Worm (Caenorhabditis elegans) whole organism, L4 larva: Measurements from ENCODE around the gene C28C12.12.
A peak's percentile ranks its signal among the peaks of the same experiment; 100 is the strongest.

Experiments
- F10B5.3 ChIP-seq: sonication (generic microtip); optimal IDR thresholded peaks from 2 replicates; lab custom pipeline; 2016; ENCODE audit warnings: mild to moderate bottlenecking, missing genetic modification characterization, missing compliant biosample characterization
- F26F4.8 ChIP-seq: fragments of 200-800 bp; sonication (Bioruptor generic); conservative IDR thresholded peaks from 2 replicates; pipeline ENCODE4 v1.3.6; 2022; ENCODE audit warnings: missing genetic modification characterization, missing compliant biosample characterization
- F37D6.2 ChIP-seq: sonication (generic microtip); optimal IDR thresholded peaks from 2 replicates; lab custom pipeline; 2016; ENCODE audit warnings: mild to moderate bottlenecking, missing genetic modification characterization, missing compliant biosample characterization
- F44E2.7 ChIP-seq: fragments of 200-800 bp; sonication (Bioruptor generic); IDR thresholded peaks from 2 replicates; pipeline ENCODE4 v2.1.2; 2022; ENCODE audit warnings: missing genetic modification characterization, missing compliant biosample characterization
- F49E8.2 ChIP-seq: sonication (generic microtip); optimal IDR thresholded peaks from 2 replicates; lab custom pipeline; 2016; ENCODE audit warnings: missing compliant biosample characterization, mild to moderate bottlenecking, missing genetic modification characterization, borderline replicate concordance
- T20F7.1 ChIP-seq: fragments of 200-800 bp; sonication (Bioruptor generic); optimal IDR thresholded peaks from 2 replicates; lab custom pipeline; 2018; ENCODE audit warnings: mild to moderate bottlenecking, missing genetic modification characterization, missing compliant biosample characterization
- T26A8.4 ChIP-seq: fragments of 200-800 bp; sonication (Bioruptor generic); IDR thresholded peaks from 2 replicates; pipeline ENCODE4 v1.3.6; 2022; ENCODE audit warnings: missing genetic modification characterization, missing compliant biosample characterization
- Y48G9A.11 ChIP-seq: fragments of 200-800 bp; sonication (Bioruptor generic); IDR thresholded peaks from 2 replicates; pipeline ENCODE4 v1.3.6; 2022; ENCODE audit warnings: missing genetic modification reagents, missing genetic modification characterization, missing compliant biosample characterization
- ZK546.5 ChIP-seq, 2 experiments: sonication (generic microtip); optimal IDR thresholded peaks; 2 replicates each; lab custom pipeline; 2017; ENCODE audit warnings: missing biosample characterization in 2 of 2, missing genetic modification characterization in 2 of 2
- aly-2 ChIP-seq: sonication (generic microtip); optimal IDR thresholded peaks from 2 replicates; lab custom pipeline; 2018; ENCODE audit warnings: missing biosample characterization, missing genetic modification characterization
- ama-1 ChIP-seq: fragments of 150-350 bp; optimal IDR thresholded peaks from 2 replicates; lab custom pipeline; 2014; ENCODE audit warnings: inconsistent platforms, mixed read lengths
- ceh-28 ChIP-seq: fragments of 150-350 bp; optimal IDR thresholded peaks from 2 replicates; lab custom pipeline; 2014; ENCODE audit warnings: missing biosample characterization, missing genetic modification reagents, missing genetic modification characterization
- ces-1 ChIP-seq: fragments of 150-350 bp; sonication (generic microtip); optimal IDR thresholded peaks from 4 replicates; lab custom pipeline; 2014; ENCODE audit warnings: missing biosample characterization, missing genetic modification reagents, missing genetic modification characterization
- cey-2 ChIP-seq: sonication (generic microtip); optimal IDR thresholded peaks from 3 replicates; lab custom pipeline; 2017; ENCODE audit warnings: missing genetic modification characterization, mild to moderate bottlenecking, missing compliant biosample characterization, antibody characterized with exemption, borderline replicate concordance; ENCODE audit not compliant: insufficient read depth
- daf-19 ChIP-seq: fragments of 200-800 bp; sonication (Bioruptor generic); conservative IDR thresholded peaks from 2 replicates; pipeline ENCODE4 v1.3.6; 2022; ENCODE audit warnings: missing genetic modification characterization, missing compliant biosample characterization
- daf-8 ChIP-seq: fragments of 200-800 bp; sonication (Bioruptor generic); IDR thresholded peaks from 2 replicates; pipeline ENCODE4 v1.3.6; 2022; ENCODE audit warnings: missing genetic modification characterization, missing compliant biosample characterization
- dmd-8 ChIP-seq: fragments of 200-800 bp; sonication (Bioruptor generic); IDR thresholded peaks from 2 replicates; pipeline ENCODE4 v1.3.6; 2022; ENCODE audit warnings: missing genetic modification characterization, missing compliant biosample characterization
- dpl-1 ChIP-seq: fragments of 150-350 bp; optimal IDR thresholded peaks from 2 replicates; lab custom pipeline; 2014; ENCODE audit warnings: missing biosample characterization, missing genetic modification reagents, missing genetic modification characterization
- fos-1 ChIP-seq: fragments of 150-350 bp; optimal IDR thresholded peaks from 2 replicates; lab custom pipeline; 2014; ENCODE audit warnings: missing biosample characterization, missing genetic modification characterization
- gei-8 ChIP-seq: fragments of 200-800 bp; sonication (Bioruptor generic); optimal IDR thresholded peaks from 2 replicates; lab custom pipeline; 2018; ENCODE audit warnings: mild to moderate bottlenecking, missing genetic modification characterization, missing compliant biosample characterization
- lin-38 ChIP-seq: fragments of 200-800 bp; sonication (Bioruptor generic); IDR thresholded peaks from 2 replicates; pipeline ENCODE4 v1.3.6; 2022; ENCODE audit warnings: missing genetic modification reagents, missing genetic modification characterization, missing compliant biosample characterization
- lir-3 ChIP-seq: sonication (generic microtip); optimal IDR thresholded peaks from 2 replicates; lab custom pipeline; 2016; ENCODE audit warnings: mild to moderate bottlenecking, missing genetic modification characterization, missing compliant biosample characterization
- lsy-2 ChIP-seq, 2 experiments: fragments of 150-350 bp in 1 of 2; sonication (generic microtip) in 1 of 2; optimal IDR thresholded peaks; 2 replicates each; lab custom pipeline; 2014 to 2017; ENCODE audit warnings: missing biosample characterization in 2 of 2, missing genetic modification characterization in 2 of 2
- mdl-1 ChIP-seq, 2 experiments: fragments of 150-350 bp in 1 of 2; sonication (generic microtip) in 1 of 2; optimal IDR thresholded peaks; 2 replicates each; lab custom pipeline; 2014 to 2017; ENCODE audit warnings: missing biosample characterization in 2 of 2, missing genetic modification characterization in 2 of 2
- mdt-29 ChIP-seq: fragments of 200-800 bp; sonication (Bioruptor generic); IDR thresholded peaks from 2 replicates; pipeline ENCODE4 v1.3.6; 2022; ENCODE audit warnings: missing genetic modification reagents, missing genetic modification characterization, missing compliant biosample characterization
- mes-2 ChIP-seq: sonication (generic microtip); optimal IDR thresholded peaks from 2 replicates; lab custom pipeline; 2016; ENCODE audit warnings: missing genotype, mild to moderate bottlenecking, missing genetic modification characterization, missing compliant biosample characterization; ENCODE audit not compliant: poor library complexity, severe bottlenecking
- nhr-11 ChIP-seq: fragments of 150-350 bp; optimal IDR thresholded peaks from 2 replicates; lab custom pipeline; 2014; ENCODE audit warnings: missing biosample characterization, missing genetic modification characterization
- nhr-237 ChIP-seq: sonication (generic microtip); optimal IDR thresholded peaks from 2 replicates; lab custom pipeline; 2017; ENCODE audit warnings: missing biosample characterization, missing genetic modification characterization
- nhr-25 ChIP-seq: sonication (generic microtip); optimal IDR thresholded peaks from 2 replicates; lab custom pipeline; 2017; ENCODE audit warnings: missing genetic modification characterization, mild to moderate bottlenecking, missing compliant biosample characterization, antibody characterized with exemption, moderate library complexity, borderline replicate concordance; ENCODE audit not compliant: insufficient read depth
- nhr-28 ChIP-seq: fragments of 150-350 bp; optimal IDR thresholded peaks from 2 replicates; lab custom pipeline; 2014; ENCODE audit warnings: missing biosample characterization, missing genetic modification characterization
- nhr-42 ChIP-seq: fragments of 200-800 bp; sonication (Bioruptor generic); IDR thresholded peaks from 2 replicates; pipeline ENCODE4 v1.3.6; 2022; ENCODE audit warnings: missing genetic modification characterization, missing compliant biosample characterization
- nhr-48 ChIP-seq: sonication (generic microtip); optimal IDR thresholded peaks from 2 replicates; lab custom pipeline; 2016; ENCODE audit warnings: mild to moderate bottlenecking, missing genetic modification characterization, missing compliant biosample characterization
- nhr-76 ChIP-seq: fragments of 150-350 bp; optimal IDR thresholded peaks from 2 replicates; lab custom pipeline; 2014; ENCODE audit warnings: missing biosample characterization, missing genetic modification characterization
- nhr-77 ChIP-seq: fragments of 150-350 bp; optimal IDR thresholded peaks from 2 replicates; lab custom pipeline; 2014; ENCODE audit warnings: missing biosample characterization, missing genetic modification characterization
- pha-4 ChIP-seq, 2 experiments: fragments of 150-350 bp in 1 of 2; fragments of 200-800 bp in 1 of 2; sonication (Bioruptor generic) in 1 of 2; IDR thresholded peaks in 1 of 2; optimal IDR thresholded peaks in 1 of 2; 2 replicates each; pipeline versions ENCODE4 v1.3.6 to Lab custom; 2014 to 2022; ENCODE audit warnings: missing genetic modification characterization in 2 of 2, missing genetic modification reagents in 2 of 2, missing biosample characterization in 1 of 2, missing compliant biosample characterization in 1 of 2
- php-3 ChIP-seq: fragments of 200-800 bp; sonication (Bioruptor generic); IDR thresholded peaks from 2 replicates; pipeline ENCODE4 v1.3.6; 2022; ENCODE audit warnings: missing genetic modification reagents, missing genetic modification characterization, missing compliant biosample characterization
- snpc-1.2 ChIP-seq: fragments of 200-800 bp; sonication (Bioruptor generic); IDR thresholded peaks from 2 replicates; pipeline ENCODE4 v1.3.6; 2022; ENCODE audit warnings: missing genetic modification reagents, missing genetic modification characterization, missing compliant biosample characterization
- tag-97 ChIP-seq: fragments of 200-800 bp; sonication (Bioruptor generic); IDR thresholded peaks from 2 replicates; pipeline ENCODE4 v1.3.6; 2022; ENCODE audit warnings: missing genetic modification characterization, missing compliant biosample characterization
- unc-130 ChIP-seq: sonication (generic microtip); optimal IDR thresholded peaks from 2 replicates; lab custom pipeline; 2016; ENCODE audit warnings: missing genetic modification reagents, missing genetic modification characterization, missing compliant biosample characterization
- unc-62 ChIP-seq, 3 experiments: fragments of 150-350 bp in 1 of 3; sonication (generic microtip); optimal IDR thresholded peaks in 2 of 3; peaks in 1 of 3; 1 replicate in 1 of 3; 2 replicates in 2 of 3; lab custom pipeline; 2014 to 2017; ENCODE audit warnings: missing biosample characterization in 3 of 3, missing genetic modification characterization in 3 of 3, missing genetic modification reagents in 3 of 3, missing genotype in 1 of 3
- vab-7 ChIP-seq: fragments of 200-800 bp; sonication (Bioruptor generic); IDR thresholded peaks from 2 replicates; pipeline ENCODE4 v1.3.6; 2022; ENCODE audit warnings: missing genetic modification reagents, missing genetic modification characterization, missing compliant biosample characterization
- zag-1 ChIP-seq: fragments of 150-350 bp; optimal IDR thresholded peaks from 2 replicates; lab custom pipeline; 2014; ENCODE audit warnings: missing biosample characterization, missing genetic modification characterization
- zfp-2 ChIP-seq: sonication (generic microtip); optimal IDR thresholded peaks from 2 replicates; lab custom pipeline; 2016; ENCODE audit warnings: mild to moderate bottlenecking, missing genetic modification characterization, missing compliant biosample characterization
- zfp-3 ChIP-seq: fragments of 200-800 bp; sonication (Bioruptor generic); conservative IDR thresholded peaks from 2 replicates; pipeline ENCODE4 v1.3.6; 2022; ENCODE audit warnings: missing genetic modification reagents, missing genetic modification characterization, missing compliant biosample characterization
- zip-2 ChIP-seq: fragments of 150-350 bp; optimal IDR thresholded peaks from 2 replicates; lab custom pipeline; 2014; ENCODE audit warnings: missing biosample characterization, missing genetic modification characterization
- ztf-7 ChIP-seq: fragments of 150-350 bp; optimal IDR thresholded peaks from 2 replicates; lab custom pipeline; 2014; ENCODE audit warnings: missing biosample characterization, missing genetic modification characterization

C28C12.12 gene

ce11 chrIV:8530042-8531027, 34.2 kb upstream of the C28C12.12 start (continued):
- TF ChIP-seq nhr-25 (tag; lab: Kevin White, UChicago) (peak; percentile 74), T26A8.4 (GFP tag; lab: Robert Waterston, UW) (peak; percentile 42; the same call in 1 of the 2 replicates), ztf-7 (no peak), gei-8 (GFP tag; lab: Kevin White, UChicago) (peak; percentile 85), php-3 (peak; percentile 97), dpl-1 (GFP tag; lab: Kevin White, UChicago) (peak; percentile 14), nhr-237 (tag; lab: Kevin White, UChicago) (no peak), lin-38 (peak; percentile 25; the same call in 1 of the 2 replicates), mes-2 (tag; lab: Kevin White, UChicago) (peak; percentile 40), zag-1 (no peak), F49E8.2 (tag; lab: Kevin White, UChicago) (no peak), T20F7.1 (GFP tag; lab: Kevin White, UChicago) (peak; percentile 79), aly-2 (tag; lab: Kevin White, UChicago) (no peak), zfp-2 (tag; lab: Kevin White, UChicago) (no peak), lsy-2 (tag; optimal IDR thresholded peaks at IDR 0.05; lab: Kevin White, UChicago) (peak; percentile 33 to 72), nhr-48 (tag; lab: Kevin White, UChicago) (peak; percentile 93), pha-4 (GFP tag; IDR thresholded peaks at IDR 0.05; lab: Robert Waterston, UW) (peak; percentile 66; the same call in 1 of the 2 replicates), pha-4 (tag; optimal IDR thresholded peaks at IDR 0.05; lab: Kevin White, UChicago) (no peak), daf-19 (GFP tag; lab: Robert Waterston, UW) (no peak), zfp-3 (GFP tag; lab: Robert Waterston, UW) (peak; percentile 61; the same call in 1 of the 2 replicates), nhr-42 (GFP tag; lab: Robert Waterston, UW) (no peak), cey-2 (peak; percentile 95), F37D6.2 (no peak), snpc-1.2 (GFP tag; lab: Robert Waterston, UW) (no peak), unc-62 (GFP tag; optimal IDR thresholded peaks at IDR 0.05 in 1 of 2; lab: Kevin White, UChicago) (peak; percentile 20 to 100), unc-62 (tag; optimal IDR thresholded peaks at IDR 0.05; lab: Kevin White, UChicago) (no peak), nhr-11 (tag; lab: Kevin White, UChicago) (no peak), tag-97 (no peak), F26F4.8 (GFP tag; lab: Robert Waterston, UW) (no peak), daf-8 (GFP tag; lab: Robert Waterston, UW) (no peak), zip-2 (tag; lab: Kevin White, UChicago) (peak; percentile 26)

ce11 chrIV:8529039-8529438, 32.9 kb upstream of the C28C12.12 start:
- no peak for TF ChIP-seq fos-1 (tag; lab: Kevin White, UChicago)
- no peak for TF ChIP-seq F10B5.3 (tag; lab: Kevin White, UChicago)
- no peak for TF ChIP-seq ztf-7
- peak in 1 of 2 experiments; percentile 63 for TF ChIP-seq mdl-1 (tag; optimal IDR thresholded peaks at IDR 0.05; lab: Kevin White, UChicago)
- TF ChIP-seq daf-19 (GFP tag; lab: Robert Waterston, UW), result no peak
- no peak for TF ChIP-seq nhr-76
- no peak for TF ChIP-seq lir-3 (tag; lab: Kevin White, UChicago)
- no peak for TF ChIP-seq php-3
- no peak for TF ChIP-seq dpl-1 (GFP tag; lab: Kevin White, UChicago)
- TF ChIP-seq ceh-28, result no peak
- no peak for TF ChIP-seq Y48G9A.11
- TF ChIP-seq mdt-29 (GFP tag; lab: Robert Waterston, UW), result peak; percentile 34; the same call in 1 of the 2 replicates
- TF ChIP-seq zfp-2 (tag; lab: Kevin White, UChicago), result no peak
- no peak for TF ChIP-seq unc-130 (GFP tag; lab: Kevin White, UChicago)
- TF ChIP-seq ZK546.5 (tag; optimal IDR thresholded peaks at IDR 0.05; lab: Kevin White, UChicago), result no peak
- peak; percentile 75 for TF ChIP-seq nhr-28
- no peak for TF ChIP-seq F44E2.7 (GFP tag; lab: Robert Waterston, UW)
- no peak for TF ChIP-seq dmd-8 (GFP tag; lab: Robert Waterston, UW)
- no peak for TF ChIP-seq ama-1 (lab: Kevin White, UChicago)
- no peak for TF ChIP-seq zag-1
- TF ChIP-seq ces-1 (GFP tag; lab: Kevin White, UChicago), result no peak
- no peak for TF ChIP-seq vab-7 (GFP tag; lab: Robert Waterston, UW)
- TF ChIP-seq T20F7.1 (GFP tag; lab: Kevin White, UChicago), result no peak
- no peak for TF ChIP-seq nhr-77
- no peak for TF ChIP-seq nhr-11 (tag; lab: Kevin White, UChicago)
